Fruit fly (Drosophila melanogaster) Kc167 (cell line): ENCODE measurements around the gene Rbbp5.

Experiments
- h ChIP-seq: fragments of >200 bp; optimal IDR thresholded peaks from 3 replicates; lab custom pipeline; 2018; ENCODE audit warnings: missing external identifiers
- psq ChIP-seq: fragments of >200 bp; optimal IDR thresholded peaks from 2 replicates; lab custom pipeline; 2017; ENCODE audit warnings: missing external identifiers

dm6 chr3L:20313469-20313868 lies 34.3 kb downstream of the Rbbp5 start, which contains the start of gene alphaSnap:
- TF ChIP-seq psq (lab: Kevin White, UChicago) (no peak), h (lab: Kevin White, UChicago) (no peak)
